Fruit fly (Drosophila melanogaster): Measurements from ENCODE around the gene chinmo.

chinmo gene

dm6 chr2L:1672111-1672718 lies 21.2 kb downstream of the chinmo start:
- TF ChIP-seq CG17801 (GFP tag; optimal IDR thresholded peaks at IDR 0.05; ENCODE audit: partially characterized antibody) = no peak

- no peak for TF ChIP-seq CG17801 (GFP tag; optimal IDR thresholded peaks at IDR 0.05; ENCODE audit: partially characterized antibody)
Observed at dm6 chr2L:1692857-1693256, 41.8 kb downstream of the chinmo start.

dm6 chr2L:1696269-1696668 lies 45.2 kb downstream of the chinmo start:
- TF ChIP-seq CG17801 (GFP tag; optimal IDR thresholded peaks at IDR 0.05; ENCODE audit: partially characterized antibody) = no peak

- peak; percentile 16 for TF ChIP-seq CG17801 (GFP tag; optimal IDR thresholded peaks at IDR 0.05; ENCODE audit: partially characterized antibody)
Observed at dm6 chr2L:1704746-1705145, 53.7 kb downstream of the chinmo start, which contains the start of gene cpb. TSS of gene cpb (plus strand) at chr2L:1704902.

- TF ChIP-seq CG17801 (GFP tag; optimal IDR thresholded peaks at IDR 0.05; ENCODE audit: partially characterized antibody) = no peak
Observed at dm6 chr2L:1706961-1707360, 55.9 kb downstream of the chinmo start.

dm6 chr2L:1708110-1708509 lies 57.1 kb downstream of the chinmo start:
- no peak for TF ChIP-seq CG17801 (GFP tag; optimal IDR thresholded peaks at IDR 0.05; ENCODE audit: partially characterized antibody)

- no peak for TF ChIP-seq CG17801 (GFP tag; optimal IDR thresholded peaks at IDR 0.05; ENCODE audit: partially characterized antibody)
Observed at dm6 chr2L:1709316-1709715, 58.3 kb downstream of the chinmo start.

dm6 chr2L:1710224-1710623 lies 59.2 kb downstream of the chinmo start, which contains the start of the genes CG17660 and mRpL48:
TSS of gene CG17660 (minus strand) at chr2L:1710421.
TSS of gene mRpL48 (plus strand) at chr2L:1710462.
- TF ChIP-seq CG17801 (GFP tag; optimal IDR thresholded peaks at IDR 0.05; ENCODE audit: partially characterized antibody) = peak; percentile 27

- no peak for TF ChIP-seq CG17801 (GFP tag; optimal IDR thresholded peaks at IDR 0.05; ENCODE audit: partially characterized antibody)
Observed at dm6 chr2L:1715699-1716333, 64.8 kb downstream of the chinmo start, which contains the start of gene frtz. TSS of gene frtz (minus strand) at chr2L:1715851.

- TF ChIP-seq CG17801 (GFP tag; optimal IDR thresholded peaks at IDR 0.05; ENCODE audit: partially characterized antibody) = no peak
Observed at dm6 chr2L:1717247-1717646, 66.2 kb downstream of the chinmo start.

dm6 chr2L:1719971-1720370 lies 68.9 kb downstream of the chinmo start:
- no peak for TF ChIP-seq CG17801 (GFP tag; optimal IDR thresholded peaks at IDR 0.05; ENCODE audit: partially characterized antibody)

dm6 chr2L:1720846-1721506 lies 69.9 kb downstream of the chinmo start:
- TF ChIP-seq CG17801 (GFP tag; optimal IDR thresholded peaks at IDR 0.05; ENCODE audit: partially characterized antibody) = no peak

- TF ChIP-seq CG17801 (GFP tag; optimal IDR thresholded peaks at IDR 0.05; ENCODE audit: partially characterized antibody) = no peak
Observed at dm6 chr2L:1722260-1722659, 71.2 kb downstream of the chinmo start.

- no peak for TF ChIP-seq CG17801 (GFP tag; optimal IDR thresholded peaks at IDR 0.05; ENCODE audit: partially characterized antibody)
Observed at dm6 chr2L:1723135-1723936, 72.3 kb downstream of the chinmo start.

dm6 chr2L:1723937-1724591 lies 73.0 kb downstream of the chinmo start, which contains the start of gene Rim2:
TSS of gene Rim2 (minus strand) at chr2L:1724388.
- TF ChIP-seq CG17801 (GFP tag; optimal IDR thresholded peaks at IDR 0.05; ENCODE audit: partially characterized antibody) = peak; percentile 38
